Worm (Caenorhabditis elegans): ENCODE data around the gene tra-2.

tra-2 gene

ce11 chrII:6951250-6951806 is 14.1 kb downstream of the tra-2 start, which contains the start of the genes malt-1 and ceh-38 (continued):
- no peak for TF ChIP-seq zip-11 (GFP tag; IDR thresholded peaks at IDR 0.05)
- no peak for TF ChIP-seq daf-12 (tag; optimal IDR thresholded peaks at IDR 0.05)
- TF ChIP-seq spr-3 (GFP tag; optimal IDR thresholded peaks at IDR 0.05): peak; percentile 12
- TF ChIP-seq ZK546.5 (tag; optimal IDR thresholded peaks at IDR 0.05): peak in 1 of 2 experiments; percentile 60
- 0 out of 2 replicates have a peak, but pooled peaks have one; percentile 34 for TF ChIP-seq madf-9 (GFP tag; conservative IDR thresholded peaks at IDR 0.05)
- TF ChIP-seq nhr-77 (tag; optimal IDR thresholded peaks at IDR 0.05): peak; percentile 93
- TF ChIP-seq nhr-42 (GFP tag; IDR thresholded peaks at IDR 0.05): 0 out of 2 replicates have a peak, but pooled peaks have one; percentile 45
- no peak for TF ChIP-seq ama-1 (optimal IDR thresholded peaks at IDR 0.05)
- no peak for TF ChIP-seq D1046.2 (GFP tag; IDR thresholded peaks at IDR 0.05)
- TF ChIP-seq daf-16 (GFP tag; optimal IDR thresholded peaks at IDR 0.05): peak; percentile 32 to 34
- TF ChIP-seq daf-16 (tag; optimal IDR thresholded peaks at IDR 0.05): peak; percentile 90
- TF ChIP-seq lir-3 (tag; optimal IDR thresholded peaks at IDR 0.05): no peak
- TF ChIP-seq dmd-8 (GFP tag; IDR thresholded peaks at IDR 0.05): no peak
- peak in 1 of 2 experiments; percentile 100 for TF ChIP-seq unc-62 (GFP tag; optimal IDR thresholded peaks at IDR 0.05 in 1 of 2)
- no peak for TF ChIP-seq unc-62 (tag; optimal IDR thresholded peaks at IDR 0.05)

- TF ChIP-seq ZK337.2 (GFP tag; IDR thresholded peaks at IDR 0.05) (no peak), nhr-6 (tag; optimal IDR thresholded peaks at IDR 0.05) (no peak), nhr-42 (GFP tag; IDR thresholded peaks at IDR 0.05) (no peak), gei-8 (GFP tag; optimal IDR thresholded peaks at IDR 0.05) (no peak), skn-1 (tag; optimal IDR thresholded peaks at IDR 0.05) (no peak), Y105C5A.15 (GFP tag; IDR thresholded peaks at IDR 0.05) (no peak), hmg-1.1 (GFP tag; IDR thresholded peaks at IDR 0.05) (peak; percentile 75), ceh-62 (tag; optimal IDR thresholded peaks at IDR 0.05) (no peak), fos-1 (tag; optimal IDR thresholded peaks at IDR 0.05) (no peak), dmd-9 (GFP tag; IDR thresholded peaks at IDR 0.05) (no peak), daf-16 (GFP tag; optimal IDR thresholded peaks at IDR 0.05) (no peak), daf-16 (tag; optimal IDR thresholded peaks at IDR 0.05) (peak; percentile 73), R02D3.7 (tag; optimal IDR thresholded peaks at IDR 0.05) (no peak), zfp-3 (GFP tag; conservative IDR thresholded peaks at IDR 0.05) (no peak), ceh-32 (tag; optimal IDR thresholded peaks at IDR 0.05; ENCODE audit: poor library complexity) (no peak), ctbp-1 (GFP tag; IDR thresholded peaks at IDR 0.05) (peak; percentile 18; the same call in 1 of the 2 replicates), tra-1 (GFP tag; IDR thresholded peaks at IDR 0.05) (no peak), pha-4 (GFP tag; IDR thresholded peaks at IDR 0.05) (no peak; the same call in 1 of the 2 replicates), pha-4 (tag; optimal IDR thresholded peaks at IDR 0.05) (no peak), duxl-1 (tag; optimal IDR thresholded peaks at IDR 0.05; ENCODE audit: poor library complexity) (no peak), saeg-2 (GFP tag; IDR thresholded peaks at IDR 0.05) (no peak), F10B5.3 (tag; optimal IDR thresholded peaks at IDR 0.05) (no peak), mxl-3 (GFP tag; optimal IDR thresholded peaks at IDR 0.05) (no peak), T20F7.1 (GFP tag; optimal IDR thresholded peaks at IDR 0.05) (peak; percentile 28), lin-1 (GFP tag; IDR thresholded peaks at IDR 0.05) (no peak), nhr-48 (tag; optimal IDR thresholded peaks at IDR 0.05) (no peak), F37D6.2 (tag; optimal IDR thresholded peaks at IDR 0.05) (peak; percentile 51), egl-43 (GFP tag; IDR thresholded peaks at IDR 0.05) (peak; percentile 78), php-3 (GFP tag; IDR thresholded peaks at IDR 0.05) (no peak), arid-1 (GFP tag; conservative IDR thresholded peaks at IDR 0.05) (no peak), ceh-44 (GFP tag; IDR thresholded peaks at IDR 0.05) (0 out of 2 replicates have a peak, but pooled peaks have one; percentile 14), lin-38 (GFP tag; IDR thresholded peaks at IDR 0.05) (no peak), nhr-111 (GFP tag; optimal IDR thresholded peaks at IDR 0.05) (no peak), daf-8 (GFP tag; IDR thresholded peaks at IDR 0.05) (no peak), snpc-1.2 (GFP tag; IDR thresholded peaks at IDR 0.05) (no peak), mes-2 (tag; optimal IDR thresholded peaks at IDR 0.05; ENCODE audit: poor library complexity, severe bottlenecking) (peak; percentile 37), ZK546.5 (tag; optimal IDR thresholded peaks at IDR 0.05) (no peak)
These were observed 22.0 kb downstream of the tra-2 start for ce11 chrII:6943299-6944051.
